Worm (Caenorhabditis elegans): ENCODE data around the gene slc-25A18.1.

Gene slc-25A18.1

DNA sequence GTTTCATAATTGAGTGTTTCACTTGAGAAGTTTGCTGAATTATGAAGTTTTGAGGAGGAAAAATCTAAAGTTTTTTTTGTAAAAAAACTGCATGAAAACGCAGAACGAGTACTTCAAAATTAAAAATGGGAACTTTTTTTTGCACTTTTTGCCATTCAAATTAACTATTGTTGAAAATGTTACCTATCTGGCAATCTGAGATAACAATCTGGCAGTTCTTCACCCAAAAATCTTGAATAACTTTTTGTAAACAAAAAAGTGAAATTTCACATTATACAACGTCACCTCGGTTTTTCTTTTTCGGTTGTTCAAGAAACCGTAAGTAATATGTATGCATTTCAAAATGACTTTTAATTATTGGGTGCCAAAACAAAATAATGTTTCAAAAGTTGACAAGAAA, 38.8 kb upstream of the slc-25A18.1 start:
- TF ChIP-seq aly-2 (tag; optimal IDR thresholded peaks at IDR 0.05), result no peak
- no peak for TF ChIP-seq alr-1 (tag; optimal IDR thresholded peaks at IDR 0.05; ENCODE audit: borderline replicate concordance)
- TF ChIP-seq rnt-1 (tag; optimal IDR thresholded peaks at IDR 0.05), result no peak
- no peak for TF ChIP-seq isw-1 (GFP tag; IDR thresholded peaks at IDR 0.05)
- TF ChIP-seq nhr-85 (tag), result peak; percentile 64
- TF ChIP-seq mab-9 (GFP tag; IDR thresholded peaks at IDR 0.05), result no peak
- peak; percentile 23 for TF ChIP-seq blmp-1 (tag; optimal IDR thresholded peaks at IDR 0.05)
- TF ChIP-seq lin-14 (GFP tag; optimal IDR thresholded peaks at IDR 0.05), result peak; percentile 31

ce11 chrX:15041340-15041739, 37.6 kb upstream of the slc-25A18.1 start:
- TF ChIP-seq ceh-88 (GFP tag; IDR thresholded peaks at IDR 0.05) (no peak), fkh-8 (tag; optimal IDR thresholded peaks at IDR 0.05) (peak; percentile 9)

DNA sequence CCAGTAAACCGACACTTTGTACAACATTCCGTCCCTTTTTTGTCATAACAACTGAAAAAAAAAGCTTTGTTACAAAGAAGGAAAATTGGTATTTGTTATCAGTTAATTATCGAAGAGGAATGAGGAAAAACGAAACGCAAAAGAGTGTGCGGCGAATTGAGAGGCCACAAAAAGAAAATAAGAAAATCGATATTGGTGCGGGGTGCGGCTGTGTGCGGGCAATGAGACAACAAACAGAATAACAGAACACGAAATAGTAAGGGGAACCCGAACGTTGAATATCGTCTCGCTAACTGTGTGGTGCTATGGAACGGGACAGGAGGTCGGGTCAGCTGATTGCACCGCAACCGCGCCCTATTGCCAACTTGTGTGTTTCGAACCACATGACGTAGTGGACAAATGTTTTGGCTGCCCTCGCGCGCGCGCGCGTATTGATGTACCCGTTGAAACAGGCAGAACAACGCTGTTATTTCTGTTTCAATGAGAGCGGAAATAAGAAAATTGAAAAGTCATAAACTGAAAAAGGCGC, 36.9 kb upstream of the slc-25A18.1 start, which contains the start of gene C18B12.4:
Gene C18B12.4, minus strand, starts transcription at position 51 of the 529 bp plus-strand sequence.
- TF ChIP-seq pax-3 (tag; optimal IDR thresholded peaks at IDR 0.05) (peak; percentile 58), elt-2 (tag; optimal IDR thresholded peaks at IDR 0.05) (peak; percentile 23), lin-15B (tag; optimal IDR thresholded peaks at IDR 0.05) (peak; percentile 71), irx-1 (tag; optimal IDR thresholded peaks at IDR 0.05) (peak; percentile 70), efl-3 (GFP tag; optimal IDR thresholded peaks at IDR 0.05) (no peak), nhr-77 (tag; optimal IDR thresholded peaks at IDR 0.05) (peak; percentile 54), nhr-28 (tag; optimal IDR thresholded peaks at IDR 0.05) (no peak), sox-4 (tag; optimal IDR thresholded peaks at IDR 0.05) (no peak), F16B12.6 (tag; optimal IDR thresholded peaks at IDR 0.05) (peak; percentile 19), C04F5.9 (tag; optimal IDR thresholded peaks at IDR 0.05) (peak; percentile 35), ets-5 (GFP tag; IDR thresholded peaks at IDR 0.05) (no peak), hlh-4 (tag; optimal IDR thresholded peaks at IDR 0.05) (no peak), efl-1 (optimal IDR thresholded peaks at IDR 0.05) (peak; percentile 58 to 69), efl-1 (GFP tag; optimal IDR thresholded peaks at IDR 0.05 in 1 of 2) (peak; percentile 63 to 95), xbp-1 (tag; optimal IDR thresholded peaks at IDR 0.05) (peak; percentile 79), unc-86 (tag; optimal IDR thresholded peaks at IDR 0.05) (peak; percentile 69), nhr-76 (tag; optimal IDR thresholded peaks at IDR 0.05) (no peak), skn-1 (tag; optimal IDR thresholded peaks at IDR 0.05) (peak; percentile 93), jun-1 (tag; optimal IDR thresholded peaks at IDR 0.05) (peak; percentile 45), ceh-88 (GFP tag; IDR thresholded peaks at IDR 0.05) (peak; percentile 74; the same call in 1 of the 2 replicates), tbx-2 (tag; optimal IDR thresholded peaks at IDR 0.05) (peak; percentile 86), egl-27 (tag; optimal IDR thresholded peaks at IDR 0.05) (no peak), nhr-71 (tag; optimal IDR thresholded peaks at IDR 0.05) (peak; percentile 96), lin-13 (GFP tag; optimal IDR thresholded peaks at IDR 0.05) (peak; percentile 93), lir-3 (tag; optimal IDR thresholded peaks at IDR 0.05; ENCODE audit: poor library complexity) (peak; percentile 54), sup-37 (GFP tag; optimal IDR thresholded peaks at IDR 0.05) (peak; percentile 48), ztf-11 (tag; optimal IDR thresholded peaks at IDR 0.05) (peak in 1 of 2 experiments; percentile 19), nhr-19 (GFP tag; conservative IDR thresholded peaks at IDR 0.05) (peak; percentile 87), aha-1 (tag; optimal IDR thresholded peaks at IDR 0.05) (no peak), isw-1 (GFP tag; IDR thresholded peaks at IDR 0.05) (peak; percentile 49; the same call in 1 of the 2 replicates), mep-1 (tag; optimal IDR thresholded peaks at IDR 0.05) (peak; percentile 77), fkh-8 (tag; optimal IDR thresholded peaks at IDR 0.05) (peak; percentile 85), dsc-1 (tag; optimal IDR thresholded peaks at IDR 0.05) (no peak), C34B4.2 (tag; optimal IDR thresholded peaks at IDR 0.05) (no peak), snu-23 (GFP tag; optimal IDR thresholded peaks at IDR 0.05) (peak; percentile 94), lsy-2 (tag; optimal IDR thresholded peaks at IDR 0.05) (peak; percentile 63 to 82), grh-1 (GFP tag; IDR thresholded peaks at IDR 0.05) (peak; percentile 66), nhr-237 (tag; optimal IDR thresholded peaks at IDR 0.05) (peak; percentile 46), mef-2 (tag; optimal IDR thresholded peaks at IDR 0.05) (no peak), pag-3 (tag; optimal IDR thresholded peaks at IDR 0.05; ENCODE audit: borderline replicate concordance, insufficient read depth) (peak; percentile 74), fkh-4 (tag; optimal IDR thresholded peaks at IDR 0.05; ENCODE audit: borderline replicate concordance) (peak; percentile 56), mdl-1 (tag; optimal IDR thresholded peaks at IDR 0.05) (peak in 1 of 2 experiments; percentile 93)
